Fruit fly (Drosophila melanogaster): ENCODE measurements around the gene CG43349.

Gene CG43349

DNA sequence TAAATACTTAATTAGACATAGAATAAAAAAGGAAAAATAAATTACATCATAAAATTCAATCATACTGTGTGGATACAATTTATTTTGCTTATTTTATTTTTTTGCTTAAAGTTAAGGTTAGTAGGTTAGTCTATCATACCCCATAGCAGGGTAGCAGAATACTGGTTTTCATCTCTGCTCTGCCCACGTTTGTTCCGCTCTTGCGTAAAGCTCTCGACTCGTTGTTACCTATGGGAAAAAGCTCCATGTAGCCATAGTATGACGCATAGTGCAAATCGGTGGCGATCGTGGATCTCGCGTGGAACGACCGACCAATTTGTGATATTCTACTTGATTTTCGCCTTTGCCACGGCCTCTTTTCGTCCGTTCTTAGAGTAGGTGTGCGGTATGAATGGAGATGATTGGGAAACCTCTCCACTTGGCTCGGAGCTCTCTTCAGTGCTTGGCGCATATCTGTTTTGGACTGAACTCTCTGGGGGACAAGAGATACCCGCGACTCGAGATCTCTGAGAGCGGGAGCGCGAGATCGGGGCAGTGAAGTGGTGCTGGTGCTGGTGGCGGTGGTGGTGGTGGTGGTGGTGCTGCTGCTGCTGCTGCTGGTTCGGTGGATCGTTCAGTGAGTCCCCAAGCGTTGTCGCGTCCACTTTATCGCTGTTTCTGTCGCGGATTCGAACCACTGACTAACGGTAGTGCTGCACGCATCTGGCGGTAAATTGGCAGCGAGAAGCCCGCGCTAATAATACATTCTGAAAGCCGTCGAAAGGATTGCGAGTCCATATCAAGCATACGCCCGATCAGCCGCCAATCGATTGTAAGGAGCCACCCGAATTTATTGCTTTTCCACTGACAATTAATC lies 14.1 kb upstream of the CG43349 start, which contains the start of gene CG5001 (continued):
- TF ChIP-seq Ssrp (tag; optimal IDR thresholded peaks at IDR 0.05) (peak; percentile 79), Aef1 (GFP tag; IDR thresholded peaks at IDR 0.05) (peak; percentile 85), gsb (GFP tag; IDR thresholded peaks at IDR 0.05) (peak; percentile 72), Dad (GFP tag; optimal IDR thresholded peaks at IDR 0.05) (no peak), Dek (tag; optimal IDR thresholded peaks at IDR 0.05) (peak; percentile 86), Atf3 (GFP tag; optimal IDR thresholded peaks at IDR 0.05) (peak; percentile 28), CG4282 (GFP tag; optimal IDR thresholded peaks at IDR 0.05) (no peak), Bgb (GFP tag; IDR thresholded peaks at IDR 0.05; ENCODE audit: partially characterized antibody) (peak; percentile 54), wdn (GFP tag; IDR thresholded peaks at IDR 0.05) (peak; percentile 43), chn (GFP tag; optimal IDR thresholded peaks at IDR 0.05) (peak; percentile 67), br (optimal IDR thresholded peaks at IDR 0.05) (no peak), Lpt (GFP tag; optimal IDR thresholded peaks at IDR 0.05) (no peak), bowl (GFP tag; IDR thresholded peaks at IDR 0.05) (peak; percentile 36; the same call in 1 of the 2 replicates), CG17568 (GFP tag; optimal IDR thresholded peaks at IDR 0.05) (no peak), btn (GFP tag; optimal IDR thresholded peaks at IDR 0.05) (peak; percentile 25), CG17802 (tag; optimal IDR thresholded peaks at IDR 0.05) (peak; percentile 42), CG16815 (GFP tag; optimal IDR thresholded peaks at IDR 0.05) (peak; percentile 41), CG10979 (tag; optimal IDR thresholded peaks at IDR 0.05) (peak; percentile 84), mam (GFP tag; optimal IDR thresholded peaks at IDR 0.05) (peak; percentile 66), esg (GFP tag; conservative IDR thresholded peaks at IDR 0.05) (peak; percentile 74), Hey (tag; optimal IDR thresholded peaks at IDR 0.05) (no peak), CG31365 (tag; optimal IDR thresholded peaks at IDR 0.05) (peak; percentile 57), jigr1 (GFP tag; IDR thresholded peaks at IDR 0.05) (no peak), CG9817 (tag; optimal IDR thresholded peaks at IDR 0.05) (peak; percentile 79), Bdp1 (GFP tag; optimal IDR thresholded peaks at IDR 0.05) (peak; percentile 28), H2.0 (GFP tag; IDR thresholded peaks at IDR 0.05) (peak; percentile 81), scrt (GFP tag; optimal IDR thresholded peaks at IDR 0.05) (no peak), CG4424 (GFP tag; optimal IDR thresholded peaks at IDR 0.05) (peak; percentile 80), CG1832 (GFP tag; optimal IDR thresholded peaks at IDR 0.05) (no peak), CG13287 (GFP tag; IDR thresholded peaks at IDR 0.05; ENCODE audit: partially characterized antibody) (peak; percentile 58), CG7928 (GFP tag; optimal IDR thresholded peaks at IDR 0.05) (peak; percentile 37), wek (GFP tag; optimal IDR thresholded peaks at IDR 0.05) (no peak), CG9797 (GFP tag; optimal IDR thresholded peaks at IDR 0.05) (no peak), Stat92E (GFP tag; optimal IDR thresholded peaks at IDR 0.05) (no peak), fru (optimal IDR thresholded peaks at IDR 0.05) (no peak), CG11504 (tag; optimal IDR thresholded peaks at IDR 0.05) (no peak), crc (GFP tag; optimal IDR thresholded peaks at IDR 0.05) (peak; percentile 34), CG5180 (GFP tag; optimal IDR thresholded peaks at IDR 0.05) (peak; percentile 73), CG10366 (GFP tag; IDR thresholded peaks at IDR 0.05) (peak; percentile 84), chif (GFP tag; optimal IDR thresholded peaks at IDR 0.05) (peak; percentile 57 to 74), exex (tag; optimal IDR thresholded peaks at IDR 0.05) (peak; percentile 51), CG14014 (GFP tag; IDR thresholded peaks at IDR 0.05) (peak; percentile 88), zf30C (GFP tag; optimal IDR thresholded peaks at IDR 0.05) (no peak), CG11085 (GFP tag; IDR thresholded peaks at IDR 0.05) (peak; percentile 59; the same call in 1 of the 2 replicates), CG1603 (tag; optimal IDR thresholded peaks at IDR 0.05) (peak; percentile 84), Mrtf (GFP tag; IDR thresholded peaks at IDR 0.05) (peak; percentile 84), CG1602 (GFP tag; optimal IDR thresholded peaks at IDR 0.05) (peak; percentile 73), CG11696 (GFP tag; IDR thresholded peaks at IDR 0.05) (peak; percentile 77), CG15011 (GFP tag; optimal IDR thresholded peaks at IDR 0.05) (no peak)

Data from whole organism, embryonic.